Fruit fly (Drosophila melanogaster): ENCODE measurements around the gene Ptth.

The Ptth gene

DNA sequence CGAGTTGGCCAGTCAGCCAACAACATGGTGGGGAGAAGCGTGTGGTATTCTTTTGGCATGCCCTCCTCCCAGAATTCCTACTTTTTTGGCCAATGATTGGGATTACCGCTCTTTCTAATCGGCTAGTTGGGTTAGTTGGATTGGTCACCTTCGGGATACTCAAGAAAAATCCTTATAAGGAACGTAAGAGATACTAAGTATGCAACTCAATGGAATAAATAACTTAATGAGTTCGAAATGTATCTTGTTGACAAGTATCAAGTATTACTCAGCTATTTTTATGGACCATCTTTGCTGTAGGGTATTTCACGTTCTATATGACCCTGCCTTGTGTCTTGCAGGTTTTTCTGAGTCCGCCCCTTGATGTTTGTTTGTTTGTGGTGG, 49.8 kb downstream of the Ptth start:
- TF ChIP-seq rn (GFP tag; IDR thresholded peaks at IDR 0.05) (no peak), CG32121 (GFP tag; IDR thresholded peaks at IDR 0.05) (no peak), D1 (tag; optimal IDR thresholded peaks at IDR 0.05) (no peak), gl (tag; optimal IDR thresholded peaks at IDR 0.05) (no peak), CG34367 (tag; optimal IDR thresholded peaks at IDR 0.05) (no peak), fd96Ca (GFP tag; IDR thresholded peaks at IDR 0.05) (no peak), CG9948 (tag; optimal IDR thresholded peaks at IDR 0.05) (peak; percentile 27), Pif1B (GFP tag; optimal IDR thresholded peaks at IDR 0.05) (no peak), CG8301 (tag; optimal IDR thresholded peaks at IDR 0.05) (peak; percentile 0)

DNA sequence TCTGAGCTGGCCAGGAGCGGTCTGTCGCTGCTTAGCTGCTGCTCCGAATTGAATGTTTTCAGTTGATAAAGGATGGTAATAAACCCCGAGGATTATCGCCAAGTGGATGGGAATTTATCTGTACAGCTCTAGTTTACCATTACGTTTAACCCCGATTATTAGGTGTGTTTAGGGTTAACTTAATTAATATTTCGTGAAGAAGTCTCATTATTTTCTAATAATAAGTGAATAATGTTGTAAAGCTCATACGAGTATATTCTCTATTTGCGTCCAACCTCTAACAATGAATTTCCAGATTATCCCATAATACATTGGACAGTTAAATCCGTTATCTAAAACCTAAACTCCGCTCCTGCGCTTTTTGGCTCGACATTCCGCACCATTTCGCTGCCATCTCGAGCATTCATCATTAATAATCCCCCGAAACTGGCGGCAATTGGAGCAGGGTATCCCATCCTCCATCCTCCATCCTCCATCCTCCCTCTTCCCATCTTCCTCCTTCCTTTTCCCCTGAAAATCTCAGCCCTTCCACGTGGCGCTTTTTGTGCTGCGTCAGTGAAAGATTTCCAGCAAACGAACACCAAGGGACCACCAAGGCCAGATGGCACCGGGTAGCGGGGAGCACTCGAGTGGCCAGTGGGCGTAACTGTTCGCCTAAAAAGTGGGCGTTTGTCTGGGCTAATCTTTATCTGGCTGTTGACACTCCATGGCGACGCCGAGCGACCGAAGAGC, 50.3 kb downstream of the Ptth start:
- TF ChIP-seq EcR (GFP tag; optimal IDR thresholded peaks at IDR 0.05), result no peak
- no peak for TF ChIP-seq CG9948 (tag; optimal IDR thresholded peaks at IDR 0.05)
- peak; percentile 3 for TF ChIP-seq CG14655 (GFP tag; optimal IDR thresholded peaks at IDR 0.05)
- TF ChIP-seq CG8159 (tag; optimal IDR thresholded peaks at IDR 0.05), result peak; percentile 32
- peak; percentile 18 for TF ChIP-seq Snoo (tag; optimal IDR thresholded peaks at IDR 0.05)
- TF ChIP-seq gl (tag; optimal IDR thresholded peaks at IDR 0.05), result no peak

All from whole organism, pupa.